Fruit fly (Drosophila melanogaster) Kc167 (cell line): ENCODE results near the gene CG10853.

Experiments
- Myc ChIP-seq: fragments of >200 bp; optimal IDR thresholded peaks from 2 replicates; lab custom pipeline; 2017; ENCODE audit warnings: missing external identifiers
- Sin3A ChIP-seq: fragments of >200 bp; optimal IDR thresholded peaks from 2 replicates; lab custom pipeline; 2018; ENCODE audit warnings: missing external identifiers
- h ChIP-seq: fragments of >200 bp; optimal IDR thresholded peaks from 3 replicates; lab custom pipeline; 2018; ENCODE audit warnings: missing external identifiers
- insv ChIP-seq: fragments of >200 bp; optimal IDR thresholded peaks from 3 replicates; lab custom pipeline; 2018; ENCODE audit warnings: missing external identifiers
- psq ChIP-seq: fragments of >200 bp; optimal IDR thresholded peaks from 2 replicates; lab custom pipeline; 2017; ENCODE audit warnings: missing external identifiers
- ttk ChIP-seq: sonication (Bioruptor generic); optimal IDR thresholded peaks from 2 replicates; lab custom pipeline; 2017; ENCODE audit warnings: missing external identifiers

DNA sequence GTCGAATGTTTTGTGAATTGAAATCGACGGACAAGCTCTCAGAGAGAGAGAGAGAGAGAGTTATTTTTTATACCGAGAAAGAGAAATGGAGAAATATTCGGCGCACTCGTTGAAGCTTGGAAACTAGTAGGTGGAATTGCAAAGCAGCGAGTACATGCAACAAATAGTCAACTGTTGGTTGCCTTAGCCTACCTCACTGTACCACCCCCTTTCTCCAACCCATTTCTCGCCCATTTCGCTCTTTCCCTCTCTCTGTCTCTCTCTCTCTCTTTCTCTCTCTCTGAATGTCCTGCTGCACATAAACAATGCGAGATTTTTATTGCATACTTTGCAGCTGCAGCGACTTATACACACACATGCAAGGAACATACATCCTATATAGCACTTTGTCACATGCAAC is 16.3 kb downstream of the CG10853 start:
- TF ChIP-seq Sin3A (lab: Kevin White, UChicago) = no peak
- no peak for TF ChIP-seq psq (lab: Kevin White, UChicago)
- TF ChIP-seq insv = no peak
- no peak for TF ChIP-seq h (lab: Kevin White, UChicago)
- TF ChIP-seq Myc (lab: Kevin White, UChicago) = no peak
- no peak for TF ChIP-seq ttk (lab: Kevin White, UChicago)
